Worm (Caenorhabditis elegans) whole organism, young adult: Measurements from ENCODE around the gene msp-38.

Experiments used
- F10E7.11 ChIP-seq: sonication (generic microtip); optimal IDR thresholded peaks from 2 replicates; lab custom pipeline; 2017; ENCODE audit warnings: mild to moderate bottlenecking, missing genetic modification characterization, moderate library complexity, missing compliant biosample characterization
- F22D6.2 ChIP-seq: sonication (generic microtip); optimal IDR thresholded peaks from 2 replicates; lab custom pipeline; 2016; ENCODE audit warnings: mild to moderate bottlenecking, missing genetic modification characterization, missing compliant biosample characterization
- F33H1.4 ChIP-seq: fragments of 200-800 bp; sonication (Bioruptor generic); IDR thresholded peaks from 2 replicates; pipeline ENCODE4 v1.3.6; 2022; ENCODE audit warnings: missing genetic modification reagents, missing genetic modification characterization, missing compliant biosample characterization
- F37B4.10 ChIP-seq: fragments of 200-800 bp; sonication (Bioruptor generic); IDR thresholded peaks from 2 replicates; pipeline ENCODE4 v1.3.6; 2022; ENCODE audit warnings: missing genetic modification characterization, missing compliant biosample characterization
- F57C9.4 ChIP-seq: sonication (generic microtip); optimal IDR thresholded peaks from 2 replicates; lab custom pipeline; 2017; ENCODE audit warnings: mild to moderate bottlenecking, missing genetic modification characterization, missing compliant biosample characterization
- T26A5.8 ChIP-seq: sonication (generic microtip); optimal IDR thresholded peaks from 2 replicates; lab custom pipeline; 2016; ENCODE audit warnings: missing genetic modification characterization, missing compliant biosample characterization
- Y56A3A.18 ChIP-seq: fragments of 200-800 bp; sonication (Bioruptor generic); IDR thresholded peaks from 2 replicates; pipeline ENCODE4 v1.3.6; 2022; ENCODE audit warnings: missing genetic modification reagents, missing genetic modification characterization, missing compliant biosample characterization
- ZK185.1 ChIP-seq: sonication (generic microtip); optimal IDR thresholded peaks from 2 replicates; lab custom pipeline; 2016; ENCODE audit warnings: mild to moderate bottlenecking, missing genetic modification characterization, missing compliant biosample characterization; ENCODE audit not compliant: poor library complexity, severe bottlenecking
- akir-1 ChIP-seq: fragments of 200-800 bp; sonication (Bioruptor generic); optimal IDR thresholded peaks from 2 replicates; lab custom pipeline; 2018; ENCODE audit warnings: mild to moderate bottlenecking, missing genetic modification characterization, moderate library complexity, missing compliant biosample characterization
- atf-7 ChIP-seq: sonication (generic microtip); optimal IDR thresholded peaks from 2 replicates; lab custom pipeline; 2017; ENCODE audit warnings: mild to moderate bottlenecking, missing genetic modification characterization, missing compliant biosample characterization
- attf-3 ChIP-seq: fragments of 200-800 bp; sonication (Bioruptor generic); conservative IDR thresholded peaks from 2 replicates; pipeline ENCODE4 v1.3.6; 2022; ENCODE audit warnings: missing genetic modification reagents, missing genetic modification characterization, missing compliant biosample characterization
- attf-5 ChIP-seq: fragments of 200-800 bp; sonication (Bioruptor generic); optimal IDR thresholded peaks from 2 replicates; lab custom pipeline; 2018; ENCODE audit warnings: mild to moderate bottlenecking, missing genetic modification characterization, missing compliant biosample characterization
- attf-6 ChIP-seq: fragments of 200-800 bp; sonication (Bioruptor generic); IDR thresholded peaks from 2 replicates; pipeline ENCODE4 v1.3.6; 2022; ENCODE audit warnings: missing genetic modification reagents, missing genetic modification characterization, missing compliant biosample characterization
- bed-2 ChIP-seq: fragments of 200-800 bp; sonication (Bioruptor generic); IDR thresholded peaks from 2 replicates; pipeline ENCODE4 v1.3.6; 2022; ENCODE audit warnings: missing genetic modification reagents, missing genetic modification characterization, missing compliant biosample characterization
- cebp-1 ChIP-seq, 2 experiments: fragments of 200-800 bp in 1 of 2; sonication (Bioruptor generic) in 1 of 2; sonication (generic microtip) in 1 of 2; IDR thresholded peaks in 1 of 2; optimal IDR thresholded peaks in 1 of 2; 2 replicates each; pipeline versions ENCODE4 v1.3.6 to Lab custom; 2017 to 2022; ENCODE audit warnings: missing compliant biosample characterization in 2 of 2, missing genetic modification characterization in 2 of 2, mild to moderate bottlenecking in 1 of 2, missing genetic modification reagents in 1 of 2, moderate library complexity in 1 of 2
- cebp-2 ChIP-seq: fragments of 200-800 bp; sonication (Bioruptor generic); IDR thresholded peaks from 2 replicates; pipeline ENCODE4 v1.3.6; 2022; ENCODE audit warnings: missing genetic modification characterization, missing compliant biosample characterization
- ceh-58 ChIP-seq: fragments of 200-800 bp; sonication (Bioruptor generic); IDR thresholded peaks from 2 replicates; pipeline ENCODE4 v1.3.6; 2022; ENCODE audit warnings: missing genetic modification characterization, missing compliant biosample characterization
- chd-7 ChIP-seq: sonication (generic microtip); optimal IDR thresholded peaks from 2 replicates; lab custom pipeline; 2016; ENCODE audit warnings: mild to moderate bottlenecking, missing genetic modification characterization, moderate library complexity, missing compliant biosample characterization
- dpl-1 ChIP-seq: fragments of 150-350 bp; optimal IDR thresholded peaks from 2 replicates; lab custom pipeline; 2014; ENCODE audit warnings: missing biosample characterization, missing genetic modification reagents, missing genetic modification characterization
- egl-18 ChIP-seq: fragments of 200-800 bp; sonication (Bioruptor generic); IDR thresholded peaks from 2 replicates; pipeline ENCODE4 v1.3.6; 2022; ENCODE audit warnings: missing genetic modification reagents, missing genetic modification characterization, missing compliant biosample characterization
- ets-4 ChIP-seq: fragments of 200-800 bp; sonication (Bioruptor generic); optimal IDR thresholded peaks from 2 replicates; lab custom pipeline; 2018; ENCODE audit warnings: mild to moderate bottlenecking, missing genetic modification characterization, missing compliant biosample characterization
- gei-17 ChIP-seq: fragments of 200-800 bp; sonication (Bioruptor generic); optimal IDR thresholded peaks from 2 replicates; lab custom pipeline; 2018; ENCODE audit warnings: mild to moderate bottlenecking, missing genetic modification characterization, missing compliant biosample characterization
- him-1 ChIP-seq: sonication (generic microtip); optimal IDR thresholded peaks from 2 replicates; lab custom pipeline; 2016; ENCODE audit warnings: missing genotype, missing genetic modification reagents, missing genetic modification characterization, missing compliant biosample characterization
- hlh-12 ChIP-seq: sonication (generic microtip); optimal IDR thresholded peaks from 2 replicates; lab custom pipeline; 2016; ENCODE audit warnings: missing genetic modification characterization, missing compliant biosample characterization
- hlh-26 ChIP-seq: fragments of 200-800 bp; sonication (Bioruptor generic); conservative IDR thresholded peaks from 2 replicates; pipeline ENCODE4 v1.3.6; 2022; ENCODE audit warnings: missing genetic modification reagents, missing genetic modification characterization, missing compliant biosample characterization
- hmg-1.2 ChIP-seq: fragments of 200-800 bp; sonication (Bioruptor generic); IDR thresholded peaks from 2 replicates; pipeline ENCODE4 v1.3.6; 2022; ENCODE audit warnings: missing genetic modification reagents, missing genetic modification characterization, missing compliant biosample characterization
- hmg-20 ChIP-seq: fragments of 200-800 bp; sonication (Bioruptor generic); IDR thresholded peaks from 2 replicates; pipeline ENCODE4 v1.3.6; 2022; ENCODE audit warnings: missing genetic modification reagents, missing genetic modification characterization, missing compliant biosample characterization
- lin-26 ChIP-seq: fragments of 200-800 bp; sonication (Bioruptor generic); IDR thresholded peaks from 2 replicates; pipeline ENCODE4 v1.3.6; 2022; ENCODE audit warnings: missing genetic modification reagents, missing genetic modification characterization, missing compliant biosample characterization
- lin-54 ChIP-seq: fragments of 200-800 bp; sonication (Bioruptor generic); optimal IDR thresholded peaks from 2 replicates; lab custom pipeline; 2018; ENCODE audit warnings: mild to moderate bottlenecking, missing genetic modification characterization, missing compliant biosample characterization
- madf-3 ChIP-seq: fragments of 200-800 bp; sonication (Bioruptor generic); IDR thresholded peaks from 2 replicates; pipeline ENCODE4 v1.3.6; 2022; ENCODE audit warnings: missing genetic modification reagents, missing genetic modification characterization, missing compliant biosample characterization
- madf-8 ChIP-seq: fragments of 200-800 bp; sonication (Bioruptor generic); conservative IDR thresholded peaks from 2 replicates; pipeline ENCODE4 v1.3.6; 2022; ENCODE audit warnings: missing genetic modification reagents, missing genetic modification characterization, missing compliant biosample characterization
- mcd-1 ChIP-seq: fragments of 200-800 bp; sonication (Bioruptor generic); IDR thresholded peaks from 2 replicates; pipeline ENCODE4 v1.3.6; 2022; ENCODE audit warnings: missing genetic modification reagents, missing genetic modification characterization, missing compliant biosample characterization
- mes-4 ChIP-seq: sonication (generic microtip); optimal IDR thresholded peaks from 2 replicates; lab custom pipeline; 2016; ENCODE audit warnings: missing genotype, missing genetic modification characterization, missing compliant biosample characterization
- nhr-120 ChIP-seq: fragments of 200-800 bp; sonication (Bioruptor generic); IDR thresholded peaks from 2 replicates; pipeline ENCODE4 v1.3.6; 2022; ENCODE audit warnings: missing genetic modification characterization, missing compliant biosample characterization
- nhr-27 ChIP-seq: fragments of 200-800 bp; sonication (Bioruptor generic); optimal IDR thresholded peaks from 2 replicates; lab custom pipeline; 2018; ENCODE audit warnings: mild to moderate bottlenecking, missing genetic modification characterization, moderate library complexity, missing compliant biosample characterization
- nhr-90 ChIP-seq: sonication (generic microtip); optimal IDR thresholded peaks from 2 replicates; lab custom pipeline; 2016; ENCODE audit warnings: missing genotype, mild to moderate bottlenecking, missing genetic modification characterization, missing compliant biosample characterization
- pbrm-1 ChIP-seq: fragments of 200-800 bp; sonication (Bioruptor generic); IDR thresholded peaks from 2 replicates; pipeline ENCODE4 v1.3.6; 2022; ENCODE audit warnings: missing genetic modification reagents, missing genetic modification characterization, missing compliant biosample characterization
- pha-4 ChIP-seq: fragments of 150-350 bp; sonication (generic microtip); optimal IDR thresholded peaks from 2 replicates; lab custom pipeline; 2014; ENCODE audit warnings: missing biosample characterization, missing genetic modification reagents, missing genetic modification characterization
- sea-2 ChIP-seq: fragments of 200-800 bp; sonication (Bioruptor generic); IDR thresholded peaks from 2 replicates; pipeline ENCODE4 v1.3.6; 2022; ENCODE audit warnings: missing genetic modification characterization, missing compliant biosample characterization
- snpc-1.3 ChIP-seq: sonication (generic microtip); optimal IDR thresholded peaks from 2 replicates; lab custom pipeline; 2017; ENCODE audit warnings: missing genetic modification characterization, mild to moderate bottlenecking, missing compliant biosample characterization, antibody characterized with exemption, moderate library complexity, missing genotype, missing genetic modification reagents; ENCODE audit not compliant: insufficient read depth
- snpc-3.4 ChIP-seq: sonication (generic microtip); optimal IDR thresholded peaks from 2 replicates; lab custom pipeline; 2017; ENCODE audit warnings: missing genetic modification characterization, mild to moderate bottlenecking, missing compliant biosample characterization, antibody characterized with exemption, moderate library complexity, missing genotype, missing genetic modification reagents
- tbp1 ChIP-seq: fragments of 200-800 bp; sonication (Bioruptor generic); optimal IDR thresholded peaks from 2 replicates; lab custom pipeline; 2018; ENCODE audit warnings: mild to moderate bottlenecking, missing genetic modification characterization, missing compliant biosample characterization
- zfh-2 ChIP-seq: fragments of 200-800 bp; sonication (Bioruptor generic); conservative IDR thresholded peaks from 2 replicates; pipeline ENCODE4 v1.3.6; 2022; ENCODE audit warnings: missing genetic modification reagents, missing genetic modification characterization, missing compliant biosample characterization
- ztf-26 ChIP-seq: sonication (generic microtip); optimal IDR thresholded peaks from 2 replicates; lab custom pipeline; 2017; ENCODE audit warnings: missing genetic modification characterization, missing compliant biosample characterization
- ztf-3 ChIP-seq: fragments of 200-800 bp; sonication (Bioruptor generic); optimal IDR thresholded peaks from 2 replicates; lab custom pipeline; 2018; ENCODE audit warnings: mild to moderate bottlenecking, missing genetic modification characterization, missing compliant biosample characterization

The msp-38 gene

ce11 chrIV:10176252-10176730, 32.8 kb upstream of the msp-38 start, which contains the start of gene rack-1 (continued):
- TF ChIP-seq lin-26 (GFP tag; lab: Robert Waterston, UW) (no peak), sea-2 (no peak), snpc-3.4 (peak; percentile 63), ets-4 (GFP tag; lab: Kevin White, UChicago) (no peak), nhr-90 (no peak), nhr-27 (tag; lab: Kevin White, UChicago) (no peak), dpl-1 (GFP tag; lab: Kevin White, UChicago) (no peak), akir-1 (GFP tag; lab: Kevin White, UChicago) (no peak), hmg-20 (GFP tag; lab: Robert Waterston, UW) (no peak), bed-2 (GFP tag; lab: Robert Waterston, UW) (no peak), chd-7 (no peak), cebp-2 (GFP tag; lab: Robert Waterston, UW) (no peak), attf-3 (GFP tag; lab: Robert Waterston, UW) (no peak), pbrm-1 (GFP tag; lab: Robert Waterston, UW) (peak; percentile 9; the same call in 1 of the 2 replicates), F57C9.4 (tag; lab: Kevin White, UChicago) (no peak), ztf-26 (tag; lab: Kevin White, UChicago) (no peak), tbp1 (GFP tag; lab: Kevin White, UChicago) (peak; percentile 28), atf-7 (no peak), hlh-12 (tag; lab: Kevin White, UChicago) (no peak), attf-6 (GFP tag; lab: Robert Waterston, UW) (no peak)

ce11 chrIV:10174932-10175732, 31.6 kb upstream of the msp-38 start:
- TF ChIP-seq pha-4 (no peak), hmg-1.2 (GFP tag; lab: Robert Waterston, UW) (peak; percentile 10; the same call in 1 of the 2 replicates), F10E7.11 (no peak), hlh-26 (GFP tag; lab: Robert Waterston, UW) (no peak), F33H1.4 (0 out of 2 replicates have a peak, but pooled peaks have one; percentile 5), nhr-120 (GFP tag; lab: Robert Waterston, UW) (no peak), madf-3 (GFP tag; lab: Robert Waterston, UW) (no peak), him-1 (tag; lab: Kevin White, UChicago) (no peak), madf-8 (GFP tag; lab: Robert Waterston, UW) (no peak), attf-3 (GFP tag; lab: Robert Waterston, UW) (0 out of 2 replicates have a peak, but pooled peaks have one; percentile 13), mcd-1 (no peak), ZK185.1 (tag; lab: Kevin White, UChicago) (no peak), snpc-1.3 (tag; lab: Kevin White, UChicago) (no peak), gei-17 (GFP tag; lab: Kevin White, UChicago) (no peak), F37B4.10 (GFP tag; lab: Robert Waterston, UW) (0 out of 2 replicates have a peak, but pooled peaks have one; percentile 20), lin-54 (GFP tag; lab: Kevin White, UChicago) (no peak), hlh-12 (tag; lab: Kevin White, UChicago) (no peak), T26A5.8 (tag; lab: Kevin White, UChicago) (no peak), attf-5 (GFP tag; lab: Kevin White, UChicago) (peak; percentile 42), ztf-3 (GFP tag; lab: Kevin White, UChicago) (no peak), cebp-1 (GFP tag; IDR thresholded peaks at IDR 0.05; lab: Robert Waterston, UW) (peak; percentile 20; the same call in 1 of the 2 replicates), cebp-1 (tag; optimal IDR thresholded peaks at IDR 0.05; lab: Kevin White, UChicago) (peak; percentile 33), egl-18 (GFP tag; lab: Robert Waterston, UW) (no peak), zfh-2 (GFP tag; lab: Robert Waterston, UW) (peak; percentile 87), Y56A3A.18 (GFP tag; lab: Robert Waterston, UW) (no peak), ztf-26 (tag; lab: Kevin White, UChicago) (no peak), sea-2 (no peak), F22D6.2 (tag; lab: Kevin White, UChicago) (no peak), hmg-20 (GFP tag; lab: Robert Waterston, UW) (no peak), mes-4 (tag; lab: Kevin White, UChicago) (no peak), akir-1 (GFP tag; lab: Kevin White, UChicago) (no peak), ceh-58 (GFP tag; lab: Robert Waterston, UW) (no peak)
